Fruit fly (Drosophila melanogaster) whole organism, embryonic: Measurements from ENCODE around the gene CG18649.

Experiments
- Antp ChIP-seq: fragments of 200-800 bp; sonication (Bioruptor generic); optimal IDR thresholded peaks from 3 replicates; lab custom pipeline; 2016; ENCODE audit warnings: missing biosample characterization, missing genetic modification characterization
- CG15269 ChIP-seq: fragments of 200-800 bp; sonication (Bioruptor generic); optimal IDR thresholded peaks from 2 replicates; lab custom pipeline; 2018; ENCODE audit warnings: missing biosample characterization, mild to moderate bottlenecking, missing genetic modification characterization, moderate library complexity
- CG15479 ChIP-seq: fragments of 200-800 bp; sonication (Bioruptor generic); optimal IDR thresholded peaks from 3 replicates; lab custom pipeline; 2019; ENCODE audit warnings: missing biosample characterization, mild to moderate bottlenecking, missing genetic modification characterization, moderate library complexity
- CG16863 ChIP-seq: fragments of 200-800 bp; sonication (Bioruptor generic); optimal IDR thresholded peaks from 3 replicates; lab custom pipeline; 2016; ENCODE audit warnings: missing biosample characterization, missing genetic modification characterization
- CG17612 ChIP-seq: fragments of 200-800 bp; sonication (Bioruptor generic); IDR thresholded peaks from 2 replicates; pipeline ENCODE4 v1.3.6; 2022; ENCODE audit warnings: missing biosample characterization, missing genetic modification characterization
- CG17829 ChIP-seq: fragments of 200-800 bp; optimal IDR thresholded peaks from 2 replicates; lab custom pipeline; 2019; ENCODE audit warnings: missing biosample characterization, mild to moderate bottlenecking, missing genetic modification characterization, moderate library complexity
- CG2199 ChIP-seq: fragments of 200-800 bp; sonication (Bioruptor generic); IDR thresholded peaks from 3 replicates; pipeline ENCODE4 v1.3.6; 2022; ENCODE audit warnings: missing biosample characterization, missing genetic modification characterization
- CG31224 ChIP-seq: fragments of 200-800 bp; sonication (Bioruptor generic); IDR thresholded peaks from 2 replicates; pipeline ENCODE4 v1.3.6; 2022; ENCODE audit warnings: missing biosample characterization, missing genetic modification characterization
- CG34224 ChIP-seq: fragments of 200-800 bp; sonication (Bioruptor generic); IDR thresholded peaks from 3 replicates; pipeline ENCODE4 v1.3.6; 2022; ENCODE audit warnings: missing biosample characterization, missing genetic modification characterization; ENCODE audit not compliant: partially characterized antibody
- CG42726 ChIP-seq: fragments of 200-800 bp; sonication (Bioruptor generic); IDR thresholded peaks from 2 replicates; pipeline ENCODE4 v1.3.6; 2022; ENCODE audit warnings: missing biosample characterization, missing genetic modification characterization; ENCODE audit not compliant: partially characterized antibody
- CG4707 ChIP-seq: fragments of 200-800 bp; sonication (Bioruptor generic); optimal IDR thresholded peaks from 2 replicates; lab custom pipeline; 2018; ENCODE audit warnings: missing biosample characterization, mild to moderate bottlenecking, missing genetic modification characterization, moderate library complexity
- CG6791 ChIP-seq: fragments of 200-800 bp; sonication (Bioruptor generic); IDR thresholded peaks from 3 replicates; pipeline ENCODE4 v1.3.6; 2022; ENCODE audit warnings: missing biosample characterization, missing genetic modification characterization; ENCODE audit not compliant: partially characterized antibody
- CG6854 ChIP-seq: fragments of 200-800 bp; sonication (Bioruptor generic); optimal IDR thresholded peaks from 3 replicates; lab custom pipeline; 2017; ENCODE audit warnings: missing biosample characterization, mild to moderate bottlenecking, missing genetic modification characterization
- CG7928 ChIP-seq: fragments of 200-800 bp; sonication (Bioruptor generic); optimal IDR thresholded peaks from 2 replicates; lab custom pipeline; 2017; ENCODE audit warnings: missing biosample characterization, mild to moderate bottlenecking, missing genetic modification characterization
- CkIIα-i1 ChIP-seq: fragments of 200-800 bp; sonication (Bioruptor generic); IDR thresholded peaks from 2 replicates; pipeline ENCODE4 v1.3.6; 2022; ENCODE audit warnings: missing biosample characterization, missing genetic modification characterization
- D ChIP-seq, 2 experiments: fragments of 200-800 bp in 1 of 2; fragments of >200 bp in 1 of 2; sonication (Bioruptor generic) in 1 of 2; optimal IDR thresholded peaks; 2 replicates in 1 of 2; 3 replicates in 1 of 2; lab custom pipeline; 2017; ENCODE audit warnings: mild to moderate bottlenecking in 1 of 2, missing biosample characterization in 1 of 2, missing genetic modification characterization in 1 of 2, missing genetic modification reagents in 1 of 2
- HLH54F ChIP-seq: fragments of 200-800 bp; sonication (Bioruptor generic); optimal IDR thresholded peaks from 3 replicates; lab custom pipeline; 2016; ENCODE audit warnings: missing biosample characterization, missing genetic modification characterization
- Hey ChIP-seq: fragments of 200-800 bp; sonication (Bioruptor generic); optimal IDR thresholded peaks from 3 replicates; lab custom pipeline; 2018; ENCODE audit warnings: missing biosample characterization, mild to moderate bottlenecking, missing genetic modification characterization
- Mad ChIP-seq: fragments of 200-800 bp; sonication (Bioruptor generic); optimal IDR thresholded peaks from 2 replicates; lab custom pipeline; 2016; ENCODE audit warnings: missing biosample characterization, missing genetic modification characterization
- Nf-YB ChIP-seq: fragments of 200-800 bp; sonication (Bioruptor generic); optimal IDR thresholded peaks from 3 replicates; lab custom pipeline; 2019; ENCODE audit warnings: missing biosample characterization, mild to moderate bottlenecking, missing genetic modification characterization, moderate library complexity
- Nf-YC ChIP-seq: fragments of 200-800 bp; optimal IDR thresholded peaks from 3 replicates; lab custom pipeline; 2019; ENCODE audit warnings: missing biosample characterization, mild to moderate bottlenecking, missing genetic modification characterization, moderate library complexity
- NfI ChIP-seq: fragments of 200-800 bp; sonication (Bioruptor generic); optimal IDR thresholded peaks from 3 replicates; lab custom pipeline; 2018; ENCODE audit warnings: missing biosample characterization, mild to moderate bottlenecking, missing genetic modification characterization, moderate library complexity
- Sox102F ChIP-seq: fragments of 200-800 bp; sonication (Bioruptor generic); optimal IDR thresholded peaks from 2 replicates; lab custom pipeline; 2018; ENCODE audit warnings: missing biosample characterization, mild to moderate bottlenecking, missing genetic modification characterization, moderate library complexity
- TFAM ChIP-seq: fragments of 200-800 bp; sonication (Bioruptor generic); optimal IDR thresholded peaks from 2 replicates; lab custom pipeline; 2017; ENCODE audit warnings: missing biosample characterization, missing genetic modification characterization, inconsistent platforms
- bsh ChIP-seq, 2 experiments: fragments of 200-800 bp; sonication (Bioruptor generic); optimal IDR thresholded peaks; 2 replicates each; lab custom pipeline; 2017 to 2018; ENCODE audit warnings: mild to moderate bottlenecking in 2 of 2, missing biosample characterization in 2 of 2, missing genetic modification characterization in 2 of 2, moderate library complexity in 1 of 2
- cas ChIP-seq: fragments of 200-800 bp; sonication (Bioruptor generic); IDR thresholded peaks from 2 replicates; pipeline ENCODE4 v1.3.6; 2022; ENCODE audit warnings: missing biosample characterization, missing genetic modification characterization
- cg ChIP-seq: fragments of 200-800 bp; sonication (Bioruptor generic); optimal IDR thresholded peaks from 3 replicates; lab custom pipeline; 2019; ENCODE audit warnings: missing biosample characterization, mild to moderate bottlenecking, missing genetic modification characterization, moderate library complexity
- dimm ChIP-seq: fragments of 200-800 bp; sonication (Bioruptor generic); IDR thresholded peaks from 2 replicates; pipeline ENCODE4 v1.3.6; 2022; ENCODE audit warnings: missing biosample characterization, missing genetic modification characterization
- en ChIP-seq: fragments of 200-800 bp; sonication (Bioruptor generic); optimal IDR thresholded peaks from 2 replicates; lab custom pipeline; 2016; ENCODE audit warnings: missing biosample characterization, missing genetic modification characterization
- fd64A ChIP-seq: fragments of 200-800 bp; sonication (Bioruptor generic); optimal IDR thresholded peaks from 3 replicates; lab custom pipeline; 2018; ENCODE audit warnings: missing biosample characterization, mild to moderate bottlenecking, missing genetic modification characterization
- grn ChIP-seq: fragments of 200-800 bp; sonication (Bioruptor generic); optimal IDR thresholded peaks from 3 replicates; lab custom pipeline; 2017; ENCODE audit warnings: missing biosample characterization, missing genetic modification characterization
- gsb-n ChIP-seq: fragments of 200-800 bp; sonication (Bioruptor generic); optimal IDR thresholded peaks from 3 replicates; lab custom pipeline; 2018; ENCODE audit warnings: missing biosample characterization, mild to moderate bottlenecking, missing genetic modification characterization
- her ChIP-seq: fragments of 200-800 bp; sonication (Bioruptor generic); optimal IDR thresholded peaks from 2 replicates; lab custom pipeline; 2016; ENCODE audit warnings: missing biosample characterization, missing genetic modification characterization
- ind ChIP-seq: fragments of 200-800 bp; sonication (Bioruptor generic); optimal IDR thresholded peaks from 3 replicates; lab custom pipeline; 2016; ENCODE audit warnings: missing biosample characterization, missing genetic modification characterization
- insv ChIP-seq, 2 experiments: fragments of 200-800 bp; sonication (Bioruptor generic); optimal IDR thresholded peaks; 3 replicates each; lab custom pipeline; 2016 to 2018; ENCODE audit warnings: missing biosample characterization in 2 of 2, missing genetic modification characterization in 2 of 2
- lmd ChIP-seq: fragments of 200-800 bp; sonication (Bioruptor generic); IDR thresholded peaks from 2 replicates; pipeline ENCODE4 v1.3.6; 2022; ENCODE audit warnings: missing biosample characterization, missing genetic modification characterization
- nom ChIP-seq: fragments of 200-800 bp; sonication (Bioruptor generic); optimal IDR thresholded peaks from 2 replicates; lab custom pipeline; 2017; ENCODE audit warnings: missing biosample characterization, missing genetic modification characterization, mild to moderate bottlenecking, moderate library complexity, missing genetic modification reagents
- odd ChIP-seq: fragments of 200-800 bp; sonication (Bioruptor generic); optimal IDR thresholded peaks from 2 replicates; lab custom pipeline; 2017; ENCODE audit warnings: missing biosample characterization, mild to moderate bottlenecking, missing genetic modification characterization
- onecut ChIP-seq: fragments of 200-800 bp; sonication (Bioruptor generic); IDR thresholded peaks from 2 replicates; pipeline ENCODE4 v1.3.6; 2022; ENCODE audit warnings: missing biosample characterization, missing genetic modification characterization
- peb ChIP-seq: fragments of 200-800 bp; sonication (Bioruptor generic); IDR thresholded peaks from 2 replicates; pipeline ENCODE4 v1.3.6; 2022; ENCODE audit warnings: missing biosample characterization, missing genetic modification characterization
- phol ChIP-seq: fragments of 200-800 bp; sonication (Bioruptor generic); optimal IDR thresholded peaks from 3 replicates; lab custom pipeline; 2018; ENCODE audit warnings: missing biosample characterization, mild to moderate bottlenecking, missing genetic modification characterization, moderate library complexity
- seq ChIP-seq: fragments of 200-800 bp; sonication (Bioruptor generic); IDR thresholded peaks from 2 replicates; pipeline ENCODE4 v1.3.6; 2022; ENCODE audit warnings: missing biosample characterization, missing genetic modification characterization
- slbo ChIP-seq: fragments of 200-800 bp; sonication (Bioruptor generic); IDR thresholded peaks from 2 replicates; pipeline ENCODE4 v1.3.6; 2022; ENCODE audit warnings: missing biosample characterization, missing genetic modification characterization
- ssp ChIP-seq: fragments of 200-800 bp; sonication (Bioruptor generic); IDR thresholded peaks from 2 replicates; pipeline ENCODE4 v1.3.6; 2022; ENCODE audit warnings: missing biosample characterization, missing genetic modification characterization
- tap ChIP-seq: fragments of 200-800 bp; optimal IDR thresholded peaks from 3 replicates; lab custom pipeline; 2019; ENCODE audit warnings: missing biosample characterization, mild to moderate bottlenecking, missing genetic modification characterization, moderate library complexity
- tll ChIP-seq, 2 experiments: fragments of 200-800 bp in 1 of 2; fragments of >200 bp in 1 of 2; sonication (Bioruptor generic) in 1 of 2; optimal IDR thresholded peaks; 2 replicates each; lab custom pipeline; 2017 to 2019; ENCODE audit warnings: missing biosample characterization in 2 of 2, missing genetic modification characterization in 2 of 2, mild to moderate bottlenecking in 1 of 2, moderate library complexity in 1 of 2
- tup ChIP-seq: fragments of 200-800 bp; sonication (Bioruptor generic); optimal IDR thresholded peaks from 2 replicates; lab custom pipeline; 2016; ENCODE audit warnings: missing biosample characterization, mild to moderate bottlenecking, missing genetic modification characterization, moderate library complexity
- zen ChIP-seq: fragments of 200-800 bp; sonication (Bioruptor generic); optimal IDR thresholded peaks from 3 replicates; lab custom pipeline; 2018; ENCODE audit warnings: missing biosample characterization, mild to moderate bottlenecking, missing genetic modification characterization, moderate library complexity

CG18649 gene

dm6 chr3L:15045114-15045513 lies 8.8 kb downstream of the CG18649 start (continued):
- TF ChIP-seq zen (tag; lab: Kevin White, UChicago) = peak; percentile 63
- no peak for TF ChIP-seq Antp (GFP tag; lab: Kevin White, UChicago)
- no peak for TF ChIP-seq slbo
- TF ChIP-seq dimm (GFP tag; lab: Robert Waterston, UW) = no peak
- TF ChIP-seq tll (GFP tag; optimal IDR thresholded peaks at IDR 0.05; lab: Kevin White, UChicago) = peak in 1 of 2 experiments; percentile 92
- TF ChIP-seq, all 482 proteins: peak for 5

dm6 chr3L:15043874-15044336 lies 10.0 kb downstream of the CG18649 start, which contains the start of gene ind:
Gene ind, minus strand, starts transcription at chr3L:15043924.
- TF ChIP-seq CG4707 (GFP tag; lab: Kevin White, UChicago) (no peak), Hey (tag; lab: Kevin White, UChicago) (no peak), cg (GFP tag; lab: Kevin White, UChicago) (peak; percentile 75), her (GFP tag; lab: Kevin White, UChicago) (no peak), CG17612 (GFP tag; lab: Robert Waterston, UW) (no peak), phol (tag; lab: Kevin White, UChicago) (peak; percentile 50), CG15479 (GFP tag; lab: Kevin White, UChicago) (peak; percentile 82), cas (GFP tag; lab: Robert Waterston, UW) (no peak), tup (GFP tag; lab: Kevin White, UChicago) (no peak), bsh (GFP tag; optimal IDR thresholded peaks at IDR 0.05; lab: Kevin White, UChicago) (no peak), CG42726 (GFP tag; lab: Robert Waterston, UW) (no peak), CG6854 (GFP tag; lab: Kevin White, UChicago) (no peak), CG15269 (no peak), gsb-n (tag; lab: Kevin White, UChicago) (peak; percentile 76), D (optimal IDR thresholded peaks at IDR 0.05; lab: Kevin White, UChicago) (peak; percentile 90), D (GFP tag; optimal IDR thresholded peaks at IDR 0.05; lab: Kevin White, UChicago) (peak; percentile 0), insv (GFP tag; optimal IDR thresholded peaks at IDR 0.05; lab: Kevin White, UChicago) (no peak), fd64A (no peak), lmd (GFP tag; lab: Robert Waterston, UW) (no peak), tll (GFP tag; optimal IDR thresholded peaks at IDR 0.05; lab: Kevin White, UChicago) (peak in 1 of 2 experiments; percentile 62), grn (no peak), en (GFP tag; lab: Kevin White, UChicago) (no peak), odd (GFP tag; lab: Kevin White, UChicago) (no peak), CG2199 (0 out of 3 replicates have a peak, but pooled peaks have one; percentile 15), nom (GFP tag; lab: Kevin White, UChicago) (no peak), NfI (no peak), ind (no peak), peb (GFP tag; lab: Robert Waterston, UW) (no peak), HLH54F (no peak), CG31224 (no peak), CG6791 (GFP tag; lab: Robert Waterston, UW) (no peak), ssp (no peak), TFAM (GFP tag; lab: Kevin White, UChicago) (no peak), tap (tag; lab: Kevin White, UChicago) (peak; percentile 57), CkIIα-i1 (no peak), CG34224 (no peak), zen (tag; lab: Kevin White, UChicago) (peak; percentile 10), Mad (GFP tag; lab: Kevin White, UChicago) (no peak), onecut (GFP tag; lab: Robert Waterston, UW) (no peak), Sox102F (GFP tag; lab: Kevin White, UChicago) (no peak), seq (GFP tag; lab: Robert Waterston, UW) (peak; percentile 77; the same call in 1 of the 2 replicates), CG17829 (no peak), Nf-YC (tag; lab: Kevin White, UChicago) (peak; percentile 90), Nf-YB (GFP tag; lab: Kevin White, UChicago) (peak; percentile 92), CG16863 (GFP tag; lab: Kevin White, UChicago) (no peak), CG7928 (GFP tag; lab: Kevin White, UChicago) (no peak)
